Worm (Caenorhabditis elegans) whole organism, L2 larva: Measurements from ENCODE around the gene slc-36.1.

Experiments used
- C34F6.9 ChIP-seq: fragments of 150-350 bp; optimal IDR thresholded peaks from 2 replicates; lab custom pipeline; 2014; ENCODE audit warnings: missing biosample characterization, missing genetic modification characterization
- R02D3.7 ChIP-seq: fragments of 150-350 bp; optimal IDR thresholded peaks from 2 replicates; lab custom pipeline; 2014; ENCODE audit warnings: missing biosample characterization, missing genetic modification characterization
- Y55F3AM.14 ChIP-seq: fragments of 200-800 bp; sonication (Bioruptor generic); optimal IDR thresholded peaks from 2 replicates; lab custom pipeline; 2018; ENCODE audit warnings: mild to moderate bottlenecking, missing genetic modification characterization, missing compliant biosample characterization
- ZK546.5 ChIP-seq: sonication (generic microtip); optimal IDR thresholded peaks from 2 replicates; lab custom pipeline; 2017; ENCODE audit warnings: missing biosample characterization, missing genetic modification characterization
- alr-1 ChIP-seq: fragments of 150-350 bp; optimal IDR thresholded peaks from 2 replicates; lab custom pipeline; 2014; ENCODE audit warnings: missing biosample characterization, missing genetic modification characterization
- aly-2 ChIP-seq: fragments of 150-350 bp; optimal IDR thresholded peaks from 2 replicates; lab custom pipeline; 2014; ENCODE audit warnings: missing biosample characterization, missing genetic modification characterization
- ama-1 ChIP-seq: fragments of 150-350 bp; optimal IDR thresholded peaks from 2 replicates; lab custom pipeline; 2018; ENCODE audit warnings: inconsistent platforms
- blmp-1 ChIP-seq: sonication (generic microtip); optimal IDR thresholded peaks from 2 replicates; lab custom pipeline; 2017; ENCODE audit warnings: missing genetic modification characterization, mild to moderate bottlenecking, missing compliant biosample characterization, antibody characterized with exemption, moderate library complexity; ENCODE audit not compliant: insufficient read depth
- ceh-82 ChIP-seq: fragments of 150-350 bp; optimal IDR thresholded peaks from 2 replicates; lab custom pipeline; 2014; ENCODE audit warnings: missing biosample characterization, missing genetic modification characterization
- dmd-4 ChIP-seq: sonication (generic microtip); optimal IDR thresholded peaks from 2 replicates; lab custom pipeline; 2017; ENCODE audit warnings: missing biosample characterization, missing genetic modification characterization
- egl-27 ChIP-seq: sonication (generic microtip); optimal IDR thresholded peaks from 3 replicates; lab custom pipeline; 2017; ENCODE audit warnings: missing biosample characterization, missing genetic modification reagents, missing genetic modification characterization
- fos-1 ChIP-seq: fragments of 150-350 bp; optimal IDR thresholded peaks from 2 replicates; lab custom pipeline; 2014; ENCODE audit warnings: missing biosample characterization, missing genetic modification characterization
- gmeb-1 ChIP-seq: fragments of 150-350 bp; optimal IDR thresholded peaks from 2 replicates; lab custom pipeline; 2014; ENCODE audit warnings: missing biosample characterization, missing genetic modification characterization
- lin-13 ChIP-seq: fragments of 150-350 bp; optimal IDR thresholded peaks from 2 replicates; lab custom pipeline; 2014; ENCODE audit warnings: missing biosample characterization, missing genetic modification reagents, missing genetic modification characterization
- lin-39 ChIP-seq: fragments of 150-350 bp; optimal IDR thresholded peaks from 2 replicates; lab custom pipeline; 2014; ENCODE audit warnings: missing biosample characterization, missing genetic modification reagents, missing genetic modification characterization
- lsy-2 ChIP-seq, 2 experiments: fragments of 150-350 bp in 1 of 2; sonication (generic microtip) in 1 of 2; optimal IDR thresholded peaks; 2 replicates each; lab custom pipeline; 2014 to 2017; ENCODE audit warnings: missing biosample characterization in 2 of 2, missing genetic modification characterization in 2 of 2
- mab-5 ChIP-seq: fragments of 150-350 bp; optimal IDR thresholded peaks from 2 replicates; lab custom pipeline; 2014; ENCODE audit warnings: missing biosample characterization, missing genetic modification characterization
- mdl-1 ChIP-seq, 2 experiments: fragments of 150-350 bp in 1 of 2; sonication (generic microtip) in 1 of 2; optimal IDR thresholded peaks; 2 replicates each; lab custom pipeline; 2017; ENCODE audit warnings: missing biosample characterization in 2 of 2, missing genetic modification characterization in 2 of 2
- nhr-10 ChIP-seq: sonication (generic microtip); optimal IDR thresholded peaks from 2 replicates; lab custom pipeline; 2017; ENCODE audit warnings: missing biosample characterization, missing genetic modification characterization
- nhr-11 ChIP-seq: fragments of 150-350 bp; optimal IDR thresholded peaks from 2 replicates; lab custom pipeline; 2014; ENCODE audit warnings: missing biosample characterization, missing genetic modification characterization
- nhr-12 ChIP-seq: fragments of 150-350 bp; optimal IDR thresholded peaks from 2 replicates; lab custom pipeline; 2014; ENCODE audit warnings: missing biosample characterization, missing genetic modification characterization
- nhr-129 ChIP-seq: fragments of 150-350 bp; optimal IDR thresholded peaks from 2 replicates; lab custom pipeline; 2014; ENCODE audit warnings: missing biosample characterization, missing genetic modification characterization
- nhr-21 ChIP-seq: fragments of 150-350 bp; optimal IDR thresholded peaks from 2 replicates; lab custom pipeline; 2014; ENCODE audit warnings: missing biosample characterization, missing genetic modification characterization
- nhr-23 ChIP-seq: fragments of 150-350 bp; optimal IDR thresholded peaks from 2 replicates; lab custom pipeline; 2014; ENCODE audit warnings: missing biosample characterization, missing genetic modification reagents, missing genetic modification characterization
- nhr-237 ChIP-seq: fragments of 150-350 bp; optimal IDR thresholded peaks from 2 replicates; lab custom pipeline; 2014; ENCODE audit warnings: missing biosample characterization, missing genetic modification characterization
- nhr-25 ChIP-seq: fragments of 150-350 bp; sonication (generic microtip); optimal IDR thresholded peaks from 3 replicates; lab custom pipeline; 2014; ENCODE audit warnings: missing biosample characterization, missing genetic modification characterization
- nhr-6 ChIP-seq: fragments of 150-350 bp; optimal IDR thresholded peaks from 2 replicates; lab custom pipeline; 2014; ENCODE audit warnings: missing biosample characterization, missing genetic modification characterization
- sem-4 ChIP-seq: fragments of 150-350 bp; optimal IDR thresholded peaks from 2 replicates; lab custom pipeline; 2014; ENCODE audit warnings: missing biosample characterization, missing genetic modification reagents, missing genetic modification characterization
- skn-1 ChIP-seq: sonication (generic microtip); optimal IDR thresholded peaks from 2 replicates; lab custom pipeline; 2017; ENCODE audit warnings: missing biosample characterization, missing genetic modification characterization
- sma-3 ChIP-seq: sonication (generic microtip); optimal IDR thresholded peaks from 2 replicates; lab custom pipeline; 2016; ENCODE audit warnings: missing genetic modification reagents, missing genetic modification characterization, missing compliant biosample characterization
- sma-9 ChIP-seq, 2 experiments: fragments of 150-350 bp in 1 of 2; sonication (generic microtip) in 1 of 2; optimal IDR thresholded peaks; 2 replicates each; lab custom pipeline; 2014 to 2016; ENCODE audit warnings: missing genetic modification characterization in 2 of 2, mild to moderate bottlenecking in 1 of 2, missing biosample characterization in 1 of 2, missing compliant biosample characterization in 1 of 2, missing genetic modification reagents in 1 of 2, moderate library complexity in 1 of 2
- snpc-4 ChIP-seq: fragments of 150-350 bp; optimal IDR thresholded peaks from 2 replicates; lab custom pipeline; 2014; ENCODE audit warnings: missing biosample characterization, missing genetic modification characterization
- unc-39 ChIP-seq: fragments of 150-350 bp; optimal IDR thresholded peaks from 2 replicates; lab custom pipeline; 2014; ENCODE audit warnings: missing biosample characterization, missing genetic modification characterization
- unc-55 ChIP-seq: fragments of 150-350 bp; sonication (generic microtip); optimal IDR thresholded peaks from 3 replicates; lab custom pipeline; 2014; ENCODE audit warnings: missing biosample characterization, missing genetic modification reagents, missing genetic modification characterization
- unc-62 ChIP-seq: fragments of 150-350 bp; optimal IDR thresholded peaks from 2 replicates; lab custom pipeline; 2014; ENCODE audit warnings: missing biosample characterization, missing genetic modification reagents, missing genetic modification characterization
- zag-1 ChIP-seq: fragments of 150-350 bp; optimal IDR thresholded peaks from 2 replicates; lab custom pipeline; 2014; ENCODE audit warnings: missing biosample characterization, missing genetic modification characterization
- ztf-1 ChIP-seq: fragments of 200-800 bp; sonication (Bioruptor generic); conservative IDR thresholded peaks from 2 replicates; pipeline ENCODE4 v1.3.6; 2022; ENCODE audit warnings: missing genetic modification characterization, missing compliant biosample characterization
- ztf-11 ChIP-seq: sonication (generic microtip); optimal IDR thresholded peaks from 2 replicates; lab custom pipeline; 2017; ENCODE audit warnings: missing biosample characterization, missing genetic modification characterization
- ztf-4 ChIP-seq: fragments of 150-350 bp; optimal IDR thresholded peaks from 2 replicates; lab custom pipeline; 2014; ENCODE audit warnings: missing biosample characterization, missing genetic modification characterization

The slc-36.1 gene

ce11 chrIII:13333754-13334153 is 26.5 kb downstream of the slc-36.1 start, which contains the start of gene sdz-20:
sdz-20 (plus strand) TSS chrIII:13334054.
- TF ChIP-seq nhr-129 (no peak), C34F6.9 (tag; lab: Kevin White, UChicago) (no peak), snpc-4 (tag; lab: Kevin White, UChicago) (no peak), ztf-4 (no peak), ama-1 (lab: Kevin White, UChicago) (no peak), ceh-82 (no peak), nhr-23 (tag; lab: Kevin White, UChicago) (no peak), Y55F3AM.14 (GFP tag; lab: Kevin White, UChicago) (no peak), aly-2 (tag; lab: Kevin White, UChicago) (no peak), mdl-1 (tag; optimal IDR thresholded peaks at IDR 0.05; lab: Kevin White, UChicago) (no peak), egl-27 (tag; lab: Kevin White, UChicago) (no peak), dmd-4 (no peak), nhr-237 (tag; lab: Kevin White, UChicago) (no peak), nhr-6 (tag; lab: Kevin White, UChicago) (no peak), R02D3.7 (tag; lab: Kevin White, UChicago) (no peak)

ce11 chrIII:13339672-13340071 is 32.4 kb downstream of the slc-36.1 start, which contains the start of gene F53A2.3:
F53A2.3 (minus strand) TSS chrIII:13339772.
- no peak for TF ChIP-seq nhr-21 (tag; lab: Kevin White, UChicago)
- no peak for TF ChIP-seq C34F6.9 (tag; lab: Kevin White, UChicago)
- TF ChIP-seq lin-13 (GFP tag; lab: Kevin White, UChicago), result no peak
- no peak for TF ChIP-seq nhr-25 (tag; lab: Kevin White, UChicago)
- TF ChIP-seq egl-27 (tag; lab: Kevin White, UChicago), result no peak
- no peak for TF ChIP-seq ztf-11 (tag; lab: Kevin White, UChicago)

ce11 chrIII:13340504-13341274 is 33.4 kb downstream of the slc-36.1 start:
- TF ChIP-seq mab-5 (tag; lab: Kevin White, UChicago), result no peak
- TF ChIP-seq lin-39 (tag; lab: Kevin White, UChicago), result no peak
- peak; percentile 68 for TF ChIP-seq lin-13 (GFP tag; lab: Kevin White, UChicago)
- TF ChIP-seq zag-1 (tag; lab: Kevin White, UChicago), result no peak
- no peak for TF ChIP-seq nhr-12 (tag; lab: Kevin White, UChicago)
- peak; percentile 46 for TF ChIP-seq unc-55 (GFP tag; lab: Kevin White, UChicago)
- TF ChIP-seq nhr-6 (tag; lab: Kevin White, UChicago), result no peak
- no peak for TF ChIP-seq nhr-25 (tag; lab: Kevin White, UChicago)
- TF ChIP-seq ztf-1 (GFP tag; lab: Robert Waterston, UW), result no peak
- no peak for TF ChIP-seq dmd-4
- TF ChIP-seq unc-39 (tag; lab: Kevin White, UChicago), result no peak
- TF ChIP-seq ama-1 (lab: Kevin White, UChicago), result no peak
- peak in 1 of 2 experiments; percentile 72 for TF ChIP-seq lsy-2 (tag; optimal IDR thresholded peaks at IDR 0.05; lab: Kevin White, UChicago)
- no peak for TF ChIP-seq nhr-10 (tag; lab: Kevin White, UChicago)
- TF ChIP-seq unc-62 (GFP tag; lab: Kevin White, UChicago), result no peak
- TF ChIP-seq sem-4 (tag; lab: Kevin White, UChicago), result no peak
- TF ChIP-seq alr-1 (tag; lab: Kevin White, UChicago), result no peak
- no peak for TF ChIP-seq aly-2 (tag; lab: Kevin White, UChicago)
- no peak for TF ChIP-seq nhr-237 (tag; lab: Kevin White, UChicago)
- no peak for TF ChIP-seq ceh-82
- TF ChIP-seq fos-1 (tag; lab: Kevin White, UChicago), result no peak
- TF ChIP-seq snpc-4 (tag; lab: Kevin White, UChicago), result no peak
- TF ChIP-seq nhr-11 (tag; lab: Kevin White, UChicago), result no peak
- TF ChIP-seq nhr-21 (tag; lab: Kevin White, UChicago), result no peak
- no peak for TF ChIP-seq ZK546.5 (tag; lab: Kevin White, UChicago)
- TF ChIP-seq sma-3 (GFP tag; lab: Kevin White, UChicago), result no peak
- TF ChIP-seq mdl-1 (tag; optimal IDR thresholded peaks at IDR 0.05; lab: Kevin White, UChicago), result no peak
- TF ChIP-seq skn-1 (tag; lab: Kevin White, UChicago), result no peak
- TF ChIP-seq sma-9 (GFP tag; optimal IDR thresholded peaks at IDR 0.05; lab: Kevin White, UChicago), result no peak
- no peak for TF ChIP-seq sma-9 (tag; optimal IDR thresholded peaks at IDR 0.05; lab: Kevin White, UChicago)
- TF ChIP-seq blmp-1 (tag; lab: Kevin White, UChicago), result no peak
- peak; percentile 66 for TF ChIP-seq gmeb-1
